Worm (Caenorhabditis elegans) whole organism, late embryonic: ENCODE measurements around the gene C17H11.4.
"Not testable (repeated sequence)": the region's sequence is repeated elsewhere in the genome, so short reads cannot be mapped to it uniquely, and the experiment has no call there.

Experiments
- F13H6.1 ChIP-seq: sonication (generic microtip); optimal IDR thresholded peaks from 2 replicates; lab custom pipeline; 2016; ENCODE audit warnings: missing genetic modification characterization, missing compliant biosample characterization
- K02D7.2 ChIP-seq: sonication (generic microtip); optimal IDR thresholded peaks from 2 replicates; lab custom pipeline; 2017; ENCODE audit warnings: mild to moderate bottlenecking, missing genetic modification characterization, missing compliant biosample characterization
- K09A11.1 ChIP-seq: sonication (generic microtip); optimal IDR thresholded peaks from 2 replicates; lab custom pipeline; 2017; ENCODE audit warnings: antibody characterized with exemption, mild to moderate bottlenecking, missing genetic modification characterization, missing compliant biosample characterization; ENCODE audit not compliant: insufficient read depth
- T23F11.4 ChIP-seq: fragments of 200-800 bp; sonication (Bioruptor generic); optimal IDR thresholded peaks from 2 replicates; lab custom pipeline; 2018; ENCODE audit warnings: mild to moderate bottlenecking, missing genetic modification characterization, missing compliant biosample characterization
- ama-1 ChIP-seq: fragments of 150-350 bp; optimal IDR thresholded peaks from 2 replicates; lab custom pipeline; 2014
- ceh-18 ChIP-seq: sonication (generic microtip); optimal IDR thresholded peaks from 2 replicates; lab custom pipeline; 2016; ENCODE audit warnings: missing genetic modification characterization, missing compliant biosample characterization
- ceh-2 ChIP-seq: sonication (generic microtip); optimal IDR thresholded peaks from 2 replicates; lab custom pipeline; 2016; ENCODE audit warnings: missing genotype, missing genetic modification characterization, missing compliant biosample characterization
- ceh-22 ChIP-seq: sonication (generic microtip); optimal IDR thresholded peaks from 2 replicates; lab custom pipeline; 2017; ENCODE audit warnings: missing biosample characterization, missing genetic modification characterization
- ceh-24 ChIP-seq: sonication (generic microtip); optimal IDR thresholded peaks from 2 replicates; lab custom pipeline; 2016; ENCODE audit warnings: mild to moderate bottlenecking, missing genetic modification characterization, missing compliant biosample characterization
- ceh-30 ChIP-seq: fragments of 150-350 bp; optimal IDR thresholded peaks from 2 replicates; lab custom pipeline; 2014; ENCODE audit warnings: missing biosample characterization, missing genetic modification characterization
- ceh-34 ChIP-seq: sonication (generic microtip); optimal IDR thresholded peaks from 2 replicates; lab custom pipeline; 2016; ENCODE audit warnings: mild to moderate bottlenecking, missing genetic modification characterization, missing compliant biosample characterization
- ceh-45 ChIP-seq: fragments of 200-800 bp; sonication (Bioruptor generic); IDR thresholded peaks from 2 replicates; pipeline ENCODE4 v1.3.6; 2022; ENCODE audit warnings: missing genetic modification reagents, missing genetic modification characterization, missing compliant biosample characterization
- ceh-6 ChIP-seq: fragments of 200-800 bp; sonication (Bioruptor generic); optimal IDR thresholded peaks from 2 replicates; lab custom pipeline; 2018; ENCODE audit warnings: mild to moderate bottlenecking, missing genetic modification characterization, missing compliant biosample characterization
- ceh-9 ChIP-seq: sonication (generic microtip); optimal IDR thresholded peaks from 2 replicates; lab custom pipeline; 2016; ENCODE audit warnings: mild to moderate bottlenecking, missing genetic modification characterization, inconsistent platforms, missing compliant biosample characterization
- che-1 ChIP-seq: sonication (generic microtip); optimal IDR thresholded peaks from 2 replicates; lab custom pipeline; 2016; ENCODE audit warnings: mild to moderate bottlenecking, missing genetic modification characterization, missing compliant biosample characterization
- dve-1 ChIP-seq: sonication (generic microtip); optimal IDR thresholded peaks from 2 replicates; lab custom pipeline; 2017; ENCODE audit warnings: antibody characterized with exemption, mild to moderate bottlenecking, missing genetic modification characterization, missing compliant biosample characterization
- elt-2 ChIP-seq: sonication (generic microtip); optimal IDR thresholded peaks from 2 replicates; lab custom pipeline; 2016; ENCODE audit warnings: missing genetic modification reagents, missing genetic modification characterization, missing compliant biosample characterization
- fkh-10 ChIP-seq: fragments of 150-350 bp; optimal IDR thresholded peaks from 2 replicates; lab custom pipeline; 2014; ENCODE audit warnings: missing biosample characterization, missing genetic modification reagents, missing genetic modification characterization
- fkh-6 ChIP-seq: sonication (generic microtip); optimal IDR thresholded peaks from 2 replicates; lab custom pipeline; 2016; ENCODE audit warnings: missing genetic modification characterization, missing compliant biosample characterization
- gmeb-2 ChIP-seq: sonication (generic microtip); optimal IDR thresholded peaks from 2 replicates; lab custom pipeline; 2016; ENCODE audit warnings: missing genetic modification characterization, inconsistent platforms, missing compliant biosample characterization
- hlh-13 ChIP-seq: fragments of 200-800 bp; sonication (Bioruptor generic); optimal IDR thresholded peaks from 2 replicates; lab custom pipeline; 2018; ENCODE audit warnings: mild to moderate bottlenecking, missing genetic modification characterization, missing compliant biosample characterization
- hlh-15 ChIP-seq: sonication (generic microtip); optimal IDR thresholded peaks from 2 replicates; lab custom pipeline; 2016; ENCODE audit warnings: missing genetic modification characterization, missing compliant biosample characterization
- hlh-30 ChIP-seq: sonication (generic microtip); optimal IDR thresholded peaks from 2 replicates; lab custom pipeline; 2017; ENCODE audit warnings: antibody characterized with exemption, missing genetic modification characterization, missing compliant biosample characterization; ENCODE audit not compliant: insufficient read depth
- hlh-6 ChIP-seq: sonication (generic microtip); optimal IDR thresholded peaks from 2 replicates; lab custom pipeline; 2016; ENCODE audit warnings: missing genotype, missing genetic modification characterization, missing compliant biosample characterization
- mec-3 ChIP-seq: sonication (generic microtip); optimal IDR thresholded peaks from 2 replicates; lab custom pipeline; 2016; ENCODE audit warnings: borderline replicate concordance, missing genetic modification characterization, missing compliant biosample characterization
- nfya-1 ChIP-seq: sonication (generic microtip); optimal IDR thresholded peaks from 2 replicates; lab custom pipeline; 2017; ENCODE audit warnings: missing genetic modification characterization, mild to moderate bottlenecking, missing compliant biosample characterization, antibody characterized with exemption, moderate library complexity
- nhr-11 ChIP-seq: fragments of 150-350 bp; optimal IDR thresholded peaks from 2 replicates; lab custom pipeline; 2014; ENCODE audit warnings: missing biosample characterization, missing genetic modification characterization
- odd-2 ChIP-seq: sonication (generic microtip); optimal IDR thresholded peaks from 2 replicates; lab custom pipeline; 2017; ENCODE audit warnings: antibody characterized with exemption, mild to moderate bottlenecking, missing genetic modification characterization, missing compliant biosample characterization
- pag-3 ChIP-seq: sonication (generic microtip); optimal IDR thresholded peaks from 2 replicates; lab custom pipeline; 2016; ENCODE audit warnings: missing compliant biosample characterization, missing genetic modification characterization, borderline replicate concordance
- pat-9 ChIP-seq: fragments of 200-800 bp; sonication (Bioruptor generic); optimal IDR thresholded peaks from 2 replicates; lab custom pipeline; 2018; ENCODE audit warnings: mild to moderate bottlenecking, missing genetic modification characterization, moderate library complexity, missing compliant biosample characterization
- pax-1 ChIP-seq: fragments of 150-350 bp; optimal IDR thresholded peaks from 2 replicates; lab custom pipeline; 2014; ENCODE audit warnings: missing biosample characterization, missing genetic modification characterization
- pha-2 ChIP-seq: sonication (generic microtip); optimal IDR thresholded peaks from 2 replicates; lab custom pipeline; 2017; ENCODE audit warnings: mild to moderate bottlenecking, missing genetic modification characterization, missing compliant biosample characterization
- pros-1 ChIP-seq: fragments of 150-350 bp; optimal IDR thresholded peaks from 2 replicates; lab custom pipeline; 2014; ENCODE audit warnings: missing biosample characterization, missing genetic modification reagents, missing genetic modification characterization
- ref-2 ChIP-seq: sonication (generic microtip); optimal IDR thresholded peaks from 2 replicates; lab custom pipeline; 2016; ENCODE audit warnings: missing genetic modification characterization, missing compliant biosample characterization
- rnt-1 ChIP-seq: sonication (generic microtip); optimal IDR thresholded peaks from 2 replicates; lab custom pipeline; 2016; ENCODE audit warnings: missing genetic modification characterization, missing compliant biosample characterization
- sox-4 ChIP-seq: sonication (generic microtip); optimal IDR thresholded peaks from 2 replicates; lab custom pipeline; 2017; ENCODE audit warnings: mild to moderate bottlenecking, missing genetic modification characterization, inconsistent platforms, missing compliant biosample characterization
- tbx-7 ChIP-seq: sonication (generic microtip); optimal IDR thresholded peaks from 2 replicates; lab custom pipeline; 2016; ENCODE audit warnings: missing genotype, missing genetic modification characterization, missing compliant biosample characterization
- ttx-3 ChIP-seq: sonication (generic microtip); optimal IDR thresholded peaks from 2 replicates; lab custom pipeline; 2016; ENCODE audit warnings: missing genetic modification reagents, missing genetic modification characterization, missing compliant biosample characterization
- unc-3 ChIP-seq, 2 experiments: fragments of 200-800 bp in 1 of 2; sonication (Bioruptor generic) in 1 of 2; sonication (generic microtip) in 1 of 2; conservative IDR thresholded peaks in 1 of 2; optimal IDR thresholded peaks in 1 of 2; 2 replicates each; pipeline versions ENCODE4 v1.3.6 to Lab custom; 2016 to 2022; ENCODE audit warnings: missing compliant biosample characterization in 2 of 2, missing genetic modification characterization in 2 of 2, missing genetic modification reagents in 1 of 2
- unc-55 ChIP-seq: sonication (generic microtip); optimal IDR thresholded peaks from 2 replicates; lab custom pipeline; 2017; ENCODE audit warnings: missing biosample characterization, missing genetic modification reagents, missing genetic modification characterization
- unc-86 ChIP-seq: sonication (generic microtip); optimal IDR thresholded peaks from 2 replicates; lab custom pipeline; 2016; ENCODE audit warnings: missing genetic modification characterization, missing compliant biosample characterization
- zip-5 ChIP-seq: sonication (generic microtip); optimal IDR thresholded peaks from 2 replicates; lab custom pipeline; 2016; ENCODE audit warnings: missing genetic modification characterization, missing compliant biosample characterization
- ztf-16 ChIP-seq: sonication (generic microtip); optimal IDR thresholded peaks from 2 replicates; lab custom pipeline; 2017; ENCODE audit warnings: missing genetic modification characterization, missing compliant biosample characterization

C17H11.4 gene

ce11 chrX:8155969-8156368 lies 25.5 kb downstream of the C17H11.4 start (continued):
- TF ChIP-seq gmeb-2 (tag; lab: Kevin White, UChicago): peak; percentile 89
- TF ChIP-seq rnt-1 (tag; lab: Kevin White, UChicago): no peak
- TF ChIP-seq elt-2 (tag; lab: Kevin White, UChicago): peak; percentile 92
- peak; percentile 74 for TF ChIP-seq ceh-34
- no peak for TF ChIP-seq nhr-11 (tag; lab: Kevin White, UChicago)
- peak; percentile 12 for TF ChIP-seq ztf-16
- TF ChIP-seq hlh-15 (tag; lab: Kevin White, UChicago): no peak
- TF ChIP-seq ttx-3: peak; percentile 86
- peak; percentile 86 for TF ChIP-seq ceh-45 (GFP tag; lab: Robert Waterston, UW)
- peak; percentile 15 for TF ChIP-seq unc-86 (tag; lab: Kevin White, UChicago)
- peak; percentile 80 for TF ChIP-seq sox-4 (tag; lab: Kevin White, UChicago)
- TF ChIP-seq fkh-10 (GFP tag; lab: Kevin White, UChicago): no peak
- no peak for TF ChIP-seq pros-1 (tag; lab: Kevin White, UChicago)
- no peak for TF ChIP-seq pag-3 (tag; lab: Kevin White, UChicago)
- TF ChIP-seq ceh-30 (tag; lab: Kevin White, UChicago): peak; percentile 49
- peak; percentile 76 for TF ChIP-seq ceh-9 (tag; lab: Kevin White, UChicago)

ce11 chrX:8155447-8155877 lies 26.0 kb downstream of the C17H11.4 start:
- peak; percentile 79 for TF ChIP-seq hlh-30
- TF ChIP-seq ceh-45 (GFP tag; lab: Robert Waterston, UW): 0 out of 2 replicates have a peak, but pooled peaks have one; percentile 29
- peak; percentile 54 for TF ChIP-seq unc-3 (GFP tag; conservative IDR thresholded peaks at IDR 0.05; lab: Robert Waterston, UW)
- not testable (repeated sequence) for TF ChIP-seq unc-3 (tag; optimal IDR thresholded peaks at IDR 0.05; lab: Kevin White, UChicago)
- TF ChIP-seq dve-1 (tag; lab: Kevin White, UChicago): peak; percentile 13
- TF ChIP-seq nfya-1: peak; percentile 20
- peak; percentile 7 for TF ChIP-seq ceh-18
- peak; percentile 8 for TF ChIP-seq unc-86 (tag; lab: Kevin White, UChicago)
- peak; percentile 2 for TF ChIP-seq K09A11.1 (tag; lab: Kevin White, UChicago)

- TF ChIP-seq ceh-24 (tag; lab: Kevin White, UChicago): no peak
- no peak for TF ChIP-seq pat-9 (tag; lab: Kevin White, UChicago)
- no peak for TF ChIP-seq ztf-16
- TF ChIP-seq ceh-30 (tag; lab: Kevin White, UChicago): no peak
- TF ChIP-seq ceh-2 (tag; lab: Kevin White, UChicago): no peak
- TF ChIP-seq ceh-34: no peak
- no peak for TF ChIP-seq che-1 (tag; lab: Kevin White, UChicago)
- TF ChIP-seq unc-3 (GFP tag; conservative IDR thresholded peaks at IDR 0.05; lab: Robert Waterston, UW): no peak
- TF ChIP-seq unc-3 (tag; optimal IDR thresholded peaks at IDR 0.05; lab: Kevin White, UChicago): no peak
- TF ChIP-seq zip-5 (tag; lab: Kevin White, UChicago): no peak
- TF ChIP-seq rnt-1 (tag; lab: Kevin White, UChicago): no peak
- TF ChIP-seq gmeb-2 (tag; lab: Kevin White, UChicago): no peak
- TF ChIP-seq elt-2 (tag; lab: Kevin White, UChicago): no peak
- no peak for TF ChIP-seq T23F11.4 (GFP tag; lab: Kevin White, UChicago)
- TF ChIP-seq fkh-6: no peak
- no peak for TF ChIP-seq hlh-6 (tag; lab: Kevin White, UChicago)
- no peak for TF ChIP-seq odd-2 (tag; lab: Kevin White, UChicago)
- no peak for TF ChIP-seq pax-1 (tag; lab: Kevin White, UChicago)
Measured at ce11 chrX:8151409-8151808, 30.0 kb downstream of the C17H11.4 start.

ce11 chrX:8150621-8151020 lies 30.8 kb downstream of the C17H11.4 start, which contains the start of gene F22F1.2:
F22F1.2 (minus strand) TSS chrX:8150721.
- TF ChIP-seq pha-2 (tag; lab: Kevin White, UChicago): no peak
- TF ChIP-seq unc-55 (GFP tag; lab: Kevin White, UChicago): no peak
- no peak for TF ChIP-seq ceh-9 (tag; lab: Kevin White, UChicago)
- no peak for TF ChIP-seq tbx-7
- no peak for TF ChIP-seq K02D7.2 (tag; lab: Kevin White, UChicago)
- no peak for TF ChIP-seq mec-3
- no peak for TF ChIP-seq pat-9 (tag; lab: Kevin White, UChicago)
- TF ChIP-seq F13H6.1 (tag; lab: Kevin White, UChicago): no peak
- no peak for TF ChIP-seq elt-2 (tag; lab: Kevin White, UChicago)
- no peak for TF ChIP-seq ceh-22
- no peak for TF ChIP-seq dve-1 (tag; lab: Kevin White, UChicago)
- no peak for TF ChIP-seq ceh-6 (GFP tag; lab: Kevin White, UChicago)
- no peak for TF ChIP-seq ama-1 (lab: Kevin White, UChicago)
- no peak for TF ChIP-seq hlh-13 (GFP tag; lab: Kevin White, UChicago)
- no peak for TF ChIP-seq ref-2 (tag; lab: Kevin White, UChicago)
